Fruit fly (Drosophila melanogaster): ENCODE measurements around the gene CG7573.

The CG7573 gene

dm6 chr3L:11336094-11336756 lies 24.7 kb downstream of the CG7573 start (continued):
- TF ChIP-seq CG4707 (GFP tag; optimal IDR thresholded peaks at IDR 0.05) (no peak), Hr39 (optimal IDR thresholded peaks at IDR 0.05) (no peak), Nf-YA (GFP tag; IDR thresholded peaks at IDR 0.05) (no peak), exex (tag; optimal IDR thresholded peaks at IDR 0.05) (no peak), Optix (GFP tag; IDR thresholded peaks at IDR 0.05) (no peak), dysf (GFP tag; IDR thresholded peaks at IDR 0.05) (peak; percentile 41; the same call in 2 of the 3 replicates), fd96Cb (tag; optimal IDR thresholded peaks at IDR 0.05) (peak; percentile 33), p53 (GFP tag; optimal IDR thresholded peaks at IDR 0.05) (no peak), Ada2b (GFP tag; IDR thresholded peaks at IDR 0.05) (peak; percentile 16; the same call in 1 of the 2 replicates), mirr (GFP tag; optimal IDR thresholded peaks at IDR 0.05) (no peak), fd64A (GFP tag; optimal IDR thresholded peaks at IDR 0.05) (no peak), CG10267 (tag; optimal IDR thresholded peaks at IDR 0.05) (peak; percentile 36), Meics (GFP tag; optimal IDR thresholded peaks at IDR 0.05) (peak; percentile 55), Lhr (GFP tag; optimal IDR thresholded peaks at IDR 0.05) (no peak), CG13123 (GFP tag; optimal IDR thresholded peaks at IDR 0.05) (no peak), Usf (GFP tag; optimal IDR thresholded peaks at IDR 0.05) (no peak), Awh (GFP tag; IDR thresholded peaks at IDR 0.05) (no peak), Lim3 (GFP tag; IDR thresholded peaks at IDR 0.05) (no peak), sima (GFP tag; optimal IDR thresholded peaks at IDR 0.05) (no peak), CG43689 (GFP tag; IDR thresholded peaks at IDR 0.05) (no peak), slp2 (GFP tag; optimal IDR thresholded peaks at IDR 0.05) (no peak), Camta (GFP tag; optimal IDR thresholded peaks at IDR 0.05) (no peak), zen2 (GFP tag; IDR thresholded peaks at IDR 0.05; ENCODE audit: partially characterized antibody) (no peak), CG14965 (GFP tag; optimal IDR thresholded peaks at IDR 0.05; ENCODE audit: borderline replicate concordance) (no peak), CG3163 (GFP tag; optimal IDR thresholded peaks at IDR 0.05) (no peak), vfl (GFP tag; optimal IDR thresholded peaks at IDR 0.05) (no peak), Drgx (GFP tag; IDR thresholded peaks at IDR 0.05) (no peak), Oaz (GFP tag; IDR thresholded peaks at IDR 0.05) (no peak), CG17385 (GFP tag; optimal IDR thresholded peaks at IDR 0.05) (peak; percentile 30), Bgb (GFP tag; IDR thresholded peaks at IDR 0.05; ENCODE audit: partially characterized antibody) (no peak), scrt (GFP tag; optimal IDR thresholded peaks at IDR 0.05) (no peak), pan (optimal IDR thresholded peaks at IDR 0.05) (no peak), pan (GFP tag; optimal IDR thresholded peaks at IDR 0.05 in 1 of 2, IDR thresholded peaks at IDR 0.05 in 1 of 2) (peak in 1 of 2 experiments; percentile 11), row (GFP tag; IDR thresholded peaks at IDR 0.05) (peak; percentile 66), CG7556 (GFP tag; optimal IDR thresholded peaks at IDR 0.05) (peak; percentile 77), hb (GFP tag; IDR thresholded peaks at IDR 0.05; ENCODE audit: partially characterized antibody) (no peak), CG4424 (GFP tag; optimal IDR thresholded peaks at IDR 0.05) (peak; percentile 29), bsh (GFP tag; optimal IDR thresholded peaks at IDR 0.05) (peak in 1 of 2 experiments; percentile 59), CG8924 (tag; optimal IDR thresholded peaks at IDR 0.05) (peak; percentile 35), dan (GFP tag; IDR thresholded peaks at IDR 0.05) (no peak), lilli (GFP tag; optimal IDR thresholded peaks at IDR 0.05) (peak; percentile 36), CG7963 (GFP tag; IDR thresholded peaks at IDR 0.05; ENCODE audit: partially characterized antibody) (no peak), ranshi (GFP tag; IDR thresholded peaks at IDR 0.05) (no peak), btn (GFP tag; optimal IDR thresholded peaks at IDR 0.05) (no peak), bigmax (GFP tag; optimal IDR thresholded peaks at IDR 0.05) (no peak), CG9876 (GFP tag; optimal IDR thresholded peaks at IDR 0.05) (no peak), Atf-2 (GFP tag; optimal IDR thresholded peaks at IDR 0.05) (no peak), pb (GFP tag; optimal IDR thresholded peaks at IDR 0.05) (no peak), ewg (GFP tag; optimal IDR thresholded peaks at IDR 0.05) (peak; percentile 27), luna (GFP tag; optimal IDR thresholded peaks at IDR 0.05) (no peak), tna (GFP tag; IDR thresholded peaks at IDR 0.05; ENCODE audit: partially characterized antibody) (no peak)

Measured in whole organism, embryonic.